Fruit fly (Drosophila melanogaster): ENCODE results near the gene Argk2.

Argk2 gene

dm6 chr3L:9092356-9093103, 45.3 kb downstream of the Argk2 start, which contains the start of gene CG32032 (continued):
- TF ChIP-seq CG10543 (GFP tag; optimal IDR thresholded peaks at IDR 0.05) = peak; percentile 11
- TF ChIP-seq unpg (GFP tag; optimal IDR thresholded peaks at IDR 0.05) = no peak
- no peak for TF ChIP-seq Sox102F (GFP tag; optimal IDR thresholded peaks at IDR 0.05)
- TF ChIP-seq HLHmδ (GFP tag; optimal IDR thresholded peaks at IDR 0.05) = no peak
- TF ChIP-seq CG18011 (GFP tag; optimal IDR thresholded peaks at IDR 0.05) = no peak
- TF ChIP-seq gfzf (GFP tag; optimal IDR thresholded peaks at IDR 0.05) = no peak
- no peak for TF ChIP-seq odd (GFP tag; optimal IDR thresholded peaks at IDR 0.05)
- no peak for TF ChIP-seq dmrt99B (tag; optimal IDR thresholded peaks at IDR 0.05)
- no peak for TF ChIP-seq Atf-2 (GFP tag; optimal IDR thresholded peaks at IDR 0.05)
- TF ChIP-seq CG12104 (GFP tag; optimal IDR thresholded peaks at IDR 0.05) = no peak
- TF ChIP-seq Spps (tag; optimal IDR thresholded peaks at IDR 0.05) = no peak
- TF ChIP-seq nom (GFP tag; optimal IDR thresholded peaks at IDR 0.05) = no peak
- TF ChIP-seq Deaf1 (tag; optimal IDR thresholded peaks at IDR 0.05) = no peak
- TF ChIP-seq lab (GFP tag; optimal IDR thresholded peaks at IDR 0.05) = peak; percentile 9
- TF ChIP-seq scrt (GFP tag; optimal IDR thresholded peaks at IDR 0.05) = no peak
- no peak for TF ChIP-seq CG13123 (GFP tag; optimal IDR thresholded peaks at IDR 0.05)
- no peak for TF ChIP-seq tll (GFP tag; optimal IDR thresholded peaks at IDR 0.05)
- 0 out of 2 replicates have a peak, but pooled peaks have one; percentile 35 for TF ChIP-seq E2f1 (GFP tag; IDR thresholded peaks at IDR 0.05)
- TF ChIP-seq CG11723 (GFP tag; optimal IDR thresholded peaks at IDR 0.05) = no peak
- TF ChIP-seq CoRest (tag; optimal IDR thresholded peaks at IDR 0.05) = peak; percentile 30
- no peak for TF ChIP-seq CG15073 (GFP tag; optimal IDR thresholded peaks at IDR 0.05)
- no peak for TF ChIP-seq Poxn (GFP tag; IDR thresholded peaks at IDR 0.05)
- TF ChIP-seq zen2 (GFP tag; IDR thresholded peaks at IDR 0.05; ENCODE audit: partially characterized antibody) = no peak
- no peak for TF ChIP-seq Aef1 (GFP tag; IDR thresholded peaks at IDR 0.05)
- TF ChIP-seq CG14860 (GFP tag; IDR thresholded peaks at IDR 0.05; ENCODE audit: partially characterized antibody) = no peak
- no peak for TF ChIP-seq jigr1 (GFP tag; IDR thresholded peaks at IDR 0.05)
- TF ChIP-seq CG12071 (GFP tag; optimal IDR thresholded peaks at IDR 0.05) = no peak
- TF ChIP-seq Sry-β (GFP tag; optimal IDR thresholded peaks at IDR 0.05) = no peak
- peak; percentile 10 for TF ChIP-seq CG8924 (tag; optimal IDR thresholded peaks at IDR 0.05)
- TF ChIP-seq corto (GFP tag; optimal IDR thresholded peaks at IDR 0.05) = no peak
- TF ChIP-seq CG4617 (GFP tag; optimal IDR thresholded peaks at IDR 0.05; ENCODE audit: borderline replicate concordance) = no peak
- no peak for TF ChIP-seq btn (GFP tag; optimal IDR thresholded peaks at IDR 0.05)
- no peak for TF ChIP-seq cato (GFP tag; optimal IDR thresholded peaks at IDR 0.05; ENCODE audit: borderline replicate concordance)
- TF ChIP-seq CG2875 (GFP tag; optimal IDR thresholded peaks at IDR 0.05) = no peak
- no peak for TF ChIP-seq Ets97D (GFP tag; optimal IDR thresholded peaks at IDR 0.05)
- 0 out of 2 replicates have a peak, but pooled peaks have one; percentile 44 for TF ChIP-seq CG16779 (GFP tag; IDR thresholded peaks at IDR 0.05)
- TF ChIP-seq MESR4 (GFP tag; optimal IDR thresholded peaks at IDR 0.05) = no peak
- no peak for TF ChIP-seq gce (GFP tag; IDR thresholded peaks at IDR 0.05)
- no peak for TF ChIP-seq B-H2 (GFP tag; optimal IDR thresholded peaks at IDR 0.05)
- TF ChIP-seq pum (GFP tag; optimal IDR thresholded peaks at IDR 0.05) = no peak
- peak; percentile 51 for TF ChIP-seq Hmr (GFP tag; optimal IDR thresholded peaks at IDR 0.05)
- no peak for TF ChIP-seq CG10462 (GFP tag; optimal IDR thresholded peaks at IDR 0.05)
- no peak for TF ChIP-seq BEAF-32 (GFP tag; optimal IDR thresholded peaks at IDR 0.05)
- no peak for TF ChIP-seq CG1603 (tag; optimal IDR thresholded peaks at IDR 0.05)
- TF ChIP-seq klu (GFP tag; IDR thresholded peaks at IDR 0.05) = 0 out of 2 replicates have a peak, but pooled peaks have one; percentile 29
- TF ChIP-seq Meics (GFP tag; optimal IDR thresholded peaks at IDR 0.05) = peak; percentile 37
- TF ChIP-seq CG12299 (tag; optimal IDR thresholded peaks at IDR 0.05) = no peak
- peak; percentile 9 for TF ChIP-seq Abd-B (GFP tag; optimal IDR thresholded peaks at IDR 0.05)
